Worm (Caenorhabditis elegans) whole organism, mixed stage, embryonic: ENCODE results near the gene F17H10.4.

Experiments used
- ceh-39 ChIP-seq: fragments of 150-350 bp; optimal IDR thresholded peaks from 2 replicates; lab custom pipeline; 2014; ENCODE audit warnings: missing biosample characterization, missing genetic modification characterization
- elt-1 ChIP-seq: sonication (generic microtip); optimal IDR thresholded peaks from 2 replicates; lab custom pipeline; 2017; ENCODE audit warnings: missing genetic modification characterization, mild to moderate bottlenecking, missing compliant biosample characterization, antibody characterized with exemption, moderate library complexity, borderline replicate concordance; ENCODE audit not compliant: insufficient read depth
- elt-3 ChIP-seq: fragments of 150-350 bp; optimal IDR thresholded peaks from 2 replicates; lab custom pipeline; 2014; ENCODE audit warnings: missing biosample characterization, missing genetic modification characterization
- lin-13 ChIP-seq: fragments of 150-350 bp; optimal IDR thresholded peaks from 2 replicates; lab custom pipeline; 2014; ENCODE audit warnings: missing biosample characterization, missing genetic modification characterization
- lsy-2 ChIP-seq: fragments of 150-350 bp; optimal IDR thresholded peaks from 2 replicates; lab custom pipeline; 2014; ENCODE audit warnings: missing biosample characterization, missing genetic modification characterization
- mep-1 ChIP-seq: fragments of 150-350 bp; optimal IDR thresholded peaks from 2 replicates; lab custom pipeline; 2017; ENCODE audit warnings: missing biosample characterization, missing genetic modification reagents, missing genetic modification characterization, inconsistent platforms
- nhr-237 ChIP-seq: fragments of 150-350 bp; optimal IDR thresholded peaks from 2 replicates; lab custom pipeline; 2014; ENCODE audit warnings: missing biosample characterization, missing genetic modification characterization
- nhr-28 ChIP-seq: fragments of 150-350 bp; optimal IDR thresholded peaks from 2 replicates; lab custom pipeline; 2014; ENCODE audit warnings: missing biosample characterization, missing genetic modification characterization
- pha-4 ChIP-seq: fragments of 150-350 bp; optimal IDR thresholded peaks from 2 replicates; lab custom pipeline; 2018; ENCODE audit warnings: missing biosample characterization, missing genetic modification reagents, missing genetic modification characterization
- unc-62 ChIP-seq: fragments of 150-350 bp; optimal IDR thresholded peaks from 2 replicates; lab custom pipeline; 2014; ENCODE audit warnings: missing biosample characterization, missing genetic modification reagents, missing genetic modification characterization
- zip-8 ChIP-seq: fragments of 150-350 bp; optimal IDR thresholded peaks from 2 replicates; lab custom pipeline; 2014; ENCODE audit warnings: missing biosample characterization, missing genetic modification characterization
- ztf-11 ChIP-seq: fragments of 150-350 bp; optimal IDR thresholded peaks from 2 replicates; lab custom pipeline; 2014; ENCODE audit warnings: missing biosample characterization, missing genetic modification characterization

DNA sequence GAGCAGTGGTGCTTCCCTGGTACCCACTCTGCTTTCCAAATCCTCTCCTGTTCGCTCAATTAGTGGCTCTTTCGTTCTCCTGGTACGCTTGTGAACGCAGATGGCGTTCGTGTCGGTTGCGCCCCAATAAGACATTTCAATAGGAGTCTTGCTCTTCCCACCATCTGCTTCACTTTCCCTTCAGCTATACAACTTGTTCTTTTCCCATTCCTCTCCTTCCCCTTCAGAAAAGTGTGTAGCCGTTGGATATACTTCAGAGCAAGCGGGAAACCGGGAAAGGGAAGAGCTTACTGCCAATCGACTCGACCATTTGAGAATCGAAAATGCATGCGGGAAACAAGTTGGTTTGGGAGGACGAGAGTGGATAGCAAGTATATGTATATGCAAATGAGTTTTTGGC is 16.9 kb upstream of the F17H10.4 start:
- TF ChIP-seq lin-13 (tag; lab: Kevin White, UChicago) (no peak), unc-62 (GFP tag; lab: Kevin White, UChicago) (no peak), elt-3 (tag; lab: Kevin White, UChicago) (no peak), elt-1 (tag; lab: Kevin White, UChicago) (no peak), zip-8 (no peak), lsy-2 (tag; lab: Kevin White, UChicago) (no peak), ceh-39 (tag; lab: Kevin White, UChicago) (no peak), mep-1 (tag; lab: Kevin White, UChicago) (no peak), pha-4 (tag; lab: Kevin White, UChicago) (no peak), ztf-11 (tag; lab: Kevin White, UChicago) (no peak), nhr-28 (tag; lab: Kevin White, UChicago) (no peak), nhr-237 (tag; lab: Kevin White, UChicago) (no peak)
